Worm (Caenorhabditis elegans): Measurements from ENCODE around the gene sre-9.

- TF ChIP-seq him-1 (tag; optimal IDR thresholded peaks at IDR 0.05) (no peak), W03F9.2 (tag; optimal IDR thresholded peaks at IDR 0.05) (no peak)
These were observed 24.4 kb upstream of the sre-9 start for ce11 chrV:3870359-3870758.
